Worm (Caenorhabditis elegans) whole organism, midembryonic: ENCODE data around the gene F48C5.2.

Experiments
- T22C8.4 ChIP-seq: fragments of 200-800 bp; sonication (Bioruptor generic); IDR thresholded peaks from 2 replicates; pipeline ENCODE4 v1.3.6; 2022; ENCODE audit warnings: missing genetic modification characterization, missing compliant biosample characterization
- cog-1 ChIP-seq: sonication (generic microtip); optimal IDR thresholded peaks from 2 replicates; lab custom pipeline; 2016; ENCODE audit warnings: missing genetic modification characterization, missing compliant biosample characterization
- flt-1 ChIP-seq: fragments of 200-800 bp; sonication (Bioruptor generic); IDR thresholded peaks from 2 replicates; pipeline ENCODE4 v1.3.6; 2022; ENCODE audit warnings: missing genetic modification characterization, missing compliant biosample characterization
- klf-2 ChIP-seq: fragments of 200-800 bp; sonication (Bioruptor generic); conservative IDR thresholded peaks from 2 replicates; pipeline ENCODE4 v1.3.6; 2022; ENCODE audit warnings: missing genetic modification reagents, missing genetic modification characterization, missing compliant biosample characterization
- med-1 ChIP-seq: sonication (generic microtip); optimal IDR thresholded peaks from 2 replicates; lab custom pipeline; 2017; ENCODE audit warnings: missing genetic modification characterization, mild to moderate bottlenecking, missing compliant biosample characterization, antibody characterized with exemption, missing genetic modification reagents; ENCODE audit not compliant: insufficient read depth
- ref-1 ChIP-seq: fragments of 200-800 bp; sonication (Bioruptor generic); conservative IDR thresholded peaks from 2 replicates; pipeline ENCODE4 v1.3.6; 2022; ENCODE audit warnings: missing genetic modification reagents, missing genetic modification characterization, missing compliant biosample characterization
- tab-1 ChIP-seq: fragments of 200-800 bp; sonication (Bioruptor generic); IDR thresholded peaks from 2 replicates; pipeline ENCODE4 v1.3.6; 2022; ENCODE audit warnings: missing genetic modification characterization, missing compliant biosample characterization
- ztf-23 ChIP-seq: fragments of 200-800 bp; sonication (Bioruptor generic); IDR thresholded peaks from 2 replicates; pipeline ENCODE4 v1.3.6; 2022; ENCODE audit warnings: missing genetic modification reagents, missing genetic modification characterization, missing compliant biosample characterization
- ztf-29 ChIP-seq: fragments of 200-800 bp; sonication (Bioruptor generic); IDR thresholded peaks from 2 replicates; pipeline ENCODE4 v1.3.6; 2022; ENCODE audit warnings: missing genetic modification reagents, missing genetic modification characterization, missing compliant biosample characterization

F48C5.2 gene

ce11 chrX:11482637-11483036 lies 28.5 kb upstream of the F48C5.2 start:
- TF ChIP-seq ref-1 (no peak), tab-1 (GFP tag; lab: Robert Waterston, UW) (no peak), cog-1 (tag; lab: Kevin White, UChicago) (no peak), T22C8.4 (GFP tag; lab: Robert Waterston, UW) (no peak), klf-2 (no peak)

ce11 chrX:11482134-11482533 lies 28.0 kb upstream of the F48C5.2 start:
- TF ChIP-seq T22C8.4 (GFP tag; lab: Robert Waterston, UW) (no peak), ztf-29 (GFP tag; lab: Robert Waterston, UW) (no peak), flt-1 (GFP tag; lab: Robert Waterston, UW) (no peak), cog-1 (tag; lab: Kevin White, UChicago) (no peak), ref-1 (no peak), tab-1 (GFP tag; lab: Robert Waterston, UW) (no peak), med-1 (no peak), ztf-23 (GFP tag; lab: Robert Waterston, UW) (no peak), klf-2 (no peak)

ce11 chrX:11481825-11482093 lies 27.6 kb upstream of the F48C5.2 start:
- no peak for TF ChIP-seq tab-1 (GFP tag; lab: Robert Waterston, UW)
- no peak for TF ChIP-seq ztf-29 (GFP tag; lab: Robert Waterston, UW)

- no peak for TF ChIP-seq T22C8.4 (GFP tag; lab: Robert Waterston, UW)
Observed at ce11 chrX:11480990-11481824, 27.1 kb upstream of the F48C5.2 start.

ce11 chrX:11480032-11480431 lies 25.9 kb upstream of the F48C5.2 start:
- TF ChIP-seq med-1 (no peak), klf-2 (no peak), cog-1 (tag; lab: Kevin White, UChicago) (no peak), flt-1 (GFP tag; lab: Robert Waterston, UW) (no peak), T22C8.4 (GFP tag; lab: Robert Waterston, UW) (no peak), ztf-23 (GFP tag; lab: Robert Waterston, UW) (no peak)

- TF ChIP-seq klf-2 (no peak), tab-1 (GFP tag; lab: Robert Waterston, UW) (no peak), ztf-23 (GFP tag; lab: Robert Waterston, UW) (no peak), ztf-29 (GFP tag; lab: Robert Waterston, UW) (no peak), med-1 (no peak), cog-1 (tag; lab: Kevin White, UChicago) (no peak), ref-1 (no peak), T22C8.4 (GFP tag; lab: Robert Waterston, UW) (no peak), flt-1 (GFP tag; lab: Robert Waterston, UW) (no peak)
Observed at ce11 chrX:11479321-11479863, 25.3 kb upstream of the F48C5.2 start.

- TF ChIP-seq tab-1 (GFP tag; lab: Robert Waterston, UW): no peak
- no peak for TF ChIP-seq med-1
- TF ChIP-seq ztf-29 (GFP tag; lab: Robert Waterston, UW): no peak
- no peak for TF ChIP-seq flt-1 (GFP tag; lab: Robert Waterston, UW)
- no peak for TF ChIP-seq klf-2
- TF ChIP-seq cog-1 (tag; lab: Kevin White, UChicago): no peak
- no peak for TF ChIP-seq ref-1
- TF ChIP-seq ztf-23 (GFP tag; lab: Robert Waterston, UW): no peak
- TF ChIP-seq T22C8.4 (GFP tag; lab: Robert Waterston, UW): no peak
Observed at ce11 chrX:11478758-11479157, 24.6 kb upstream of the F48C5.2 start.

- no peak for TF ChIP-seq ref-1
Observed at ce11 chrX:11477748-11478147, 23.6 kb upstream of the F48C5.2 start.

ce11 chrX:11475780-11476179 lies 21.6 kb upstream of the F48C5.2 start:
- TF ChIP-seq ref-1 (no peak), ztf-29 (GFP tag; lab: Robert Waterston, UW) (no peak), ztf-23 (GFP tag; lab: Robert Waterston, UW) (no peak), klf-2 (no peak), med-1 (no peak)

- TF ChIP-seq ztf-29 (GFP tag; lab: Robert Waterston, UW): no peak
Observed at ce11 chrX:11474605-11475385, 20.7 kb upstream of the F48C5.2 start.

ce11 chrX:11474149-11474585 lies 20.0 kb upstream of the F48C5.2 start:
- no peak for TF ChIP-seq ztf-29 (GFP tag; lab: Robert Waterston, UW)
- no peak for TF ChIP-seq ref-1
- no peak for TF ChIP-seq tab-1 (GFP tag; lab: Robert Waterston, UW)
- TF ChIP-seq klf-2: no peak
- TF ChIP-seq med-1: no peak
- TF ChIP-seq flt-1 (GFP tag; lab: Robert Waterston, UW): no peak
- no peak for TF ChIP-seq T22C8.4 (GFP tag; lab: Robert Waterston, UW)
- no peak for TF ChIP-seq cog-1 (tag; lab: Kevin White, UChicago)
- no peak for TF ChIP-seq ztf-23 (GFP tag; lab: Robert Waterston, UW)
